Fruit fly (Drosophila melanogaster) whole organism, embryonic: ENCODE results near the gene CG43179.
A peak's percentile ranks its signal among the peaks of the same experiment; 100 is the strongest.

ENCODE experiments used
- Bdp1 ChIP-seq: fragments of 200-800 bp; sonication (Bioruptor generic); optimal IDR thresholded peaks from 3 replicates; lab custom pipeline; 2016; ENCODE audit warnings: missing biosample characterization, missing genetic modification characterization
- CG12104 ChIP-seq: fragments of 200-800 bp; sonication (Bioruptor generic); optimal IDR thresholded peaks from 3 replicates; lab custom pipeline; 2016; ENCODE audit warnings: missing biosample characterization, missing genetic modification characterization
- CG12155 ChIP-seq: fragments of 200-800 bp; sonication (Bioruptor generic); optimal IDR thresholded peaks from 3 replicates; lab custom pipeline; 2016; ENCODE audit warnings: missing biosample characterization, missing genetic modification characterization
- CG13287 ChIP-seq: fragments of 200-800 bp; sonication (Bioruptor generic); IDR thresholded peaks from 2 replicates; pipeline ENCODE4 v1.3.6; 2022; ENCODE audit warnings: missing biosample characterization, missing genetic modification characterization; ENCODE audit not compliant: partially characterized antibody
- CG15011 ChIP-seq: fragments of 200-800 bp; sonication (Bioruptor generic); optimal IDR thresholded peaks from 3 replicates; lab custom pipeline; 2018; ENCODE audit warnings: missing biosample characterization, mild to moderate bottlenecking, missing genetic modification characterization
- CG15601 ChIP-seq: fragments of 200-800 bp; sonication (Bioruptor generic); optimal IDR thresholded peaks from 3 replicates; lab custom pipeline; 2019; ENCODE audit warnings: missing biosample characterization, mild to moderate bottlenecking, missing genetic modification characterization, moderate library complexity
- CG17359 ChIP-seq: fragments of 200-800 bp; sonication (Bioruptor generic); optimal IDR thresholded peaks from 3 replicates; lab custom pipeline; 2018; ENCODE audit warnings: missing biosample characterization, mild to moderate bottlenecking, missing genetic modification characterization, moderate library complexity
- CG2129 ChIP-seq: fragments of 200-800 bp; sonication (Bioruptor generic); IDR thresholded peaks from 2 replicates; pipeline ENCODE4 v1.3.6; 2022; ENCODE audit warnings: missing biosample characterization, missing genetic modification characterization; ENCODE audit not compliant: partially characterized antibody
- CG2202 ChIP-seq: fragments of 200-800 bp; sonication (Bioruptor generic); optimal IDR thresholded peaks from 2 replicates; lab custom pipeline; 2018; ENCODE audit warnings: missing biosample characterization, mild to moderate bottlenecking, missing genetic modification characterization
- CG30431 ChIP-seq: fragments of 200-800 bp; sonication (Bioruptor generic); optimal IDR thresholded peaks from 2 replicates; lab custom pipeline; 2017; ENCODE audit warnings: missing biosample characterization, missing genetic modification characterization
- CG3163 ChIP-seq: fragments of 200-800 bp; sonication (Bioruptor generic); optimal IDR thresholded peaks from 3 replicates; lab custom pipeline; 2016; ENCODE audit warnings: missing biosample characterization, missing genetic modification characterization
- CG32772 ChIP-seq: fragments of 200-800 bp; sonication (Bioruptor generic); IDR thresholded peaks from 2 replicates; pipeline ENCODE4 v1.3.6; 2022; ENCODE audit warnings: missing biosample characterization, missing genetic modification characterization
- CG3281 ChIP-seq: fragments of 200-800 bp; sonication (Bioruptor generic); optimal IDR thresholded peaks from 3 replicates; lab custom pipeline; 2017; ENCODE audit warnings: missing biosample characterization, mild to moderate bottlenecking, missing genetic modification characterization
- CG33213 ChIP-seq: fragments of 200-800 bp; sonication (Bioruptor generic); optimal IDR thresholded peaks from 3 replicates; lab custom pipeline; 2016; ENCODE audit warnings: missing biosample characterization, missing genetic modification characterization
- CG34224 ChIP-seq: fragments of 200-800 bp; sonication (Bioruptor generic); IDR thresholded peaks from 3 replicates; pipeline ENCODE4 v1.3.6; 2022; ENCODE audit warnings: missing biosample characterization, missing genetic modification characterization; ENCODE audit not compliant: partially characterized antibody
- CG7987 ChIP-seq: fragments of 200-800 bp; sonication (Bioruptor generic); optimal IDR thresholded peaks from 2 replicates; lab custom pipeline; 2018; ENCODE audit warnings: missing biosample characterization, mild to moderate bottlenecking, missing genetic modification characterization, moderate library complexity
- CHES-1-like ChIP-seq: fragments of 200-800 bp; sonication (Bioruptor generic); optimal IDR thresholded peaks from 2 replicates; lab custom pipeline; 2016; ENCODE audit warnings: missing biosample characterization, missing genetic modification characterization
- D19B ChIP-seq: fragments of 200-800 bp; sonication (Bioruptor generic); optimal IDR thresholded peaks from 2 replicates; lab custom pipeline; 2017; ENCODE audit warnings: missing biosample characterization, mild to moderate bottlenecking, missing genetic modification characterization
- Dip2 ChIP-seq: fragments of 200-800 bp; sonication (Bioruptor generic); IDR thresholded peaks from 2 replicates; pipeline ENCODE4 v1.3.6; 2022; ENCODE audit warnings: missing biosample characterization, missing genetic modification characterization
- E2f2 ChIP-seq: fragments of 200-800 bp; sonication (Bioruptor generic); IDR thresholded peaks from 2 replicates; pipeline ENCODE4 v1.3.6; 2022; ENCODE audit warnings: missing biosample characterization, missing genetic modification characterization
- Gug ChIP-seq: fragments of 200-800 bp; sonication (Bioruptor generic); IDR thresholded peaks from 4 replicates; pipeline ENCODE4 v1.3.6; 2022; ENCODE audit warnings: missing biosample characterization, missing genetic modification characterization
- HLH54F ChIP-seq: fragments of 200-800 bp; sonication (Bioruptor generic); optimal IDR thresholded peaks from 3 replicates; lab custom pipeline; 2016; ENCODE audit warnings: missing biosample characterization, missing genetic modification characterization
- HLHmδ ChIP-seq: fragments of 200-800 bp; sonication (Bioruptor generic); optimal IDR thresholded peaks from 2 replicates; lab custom pipeline; 2018; ENCODE audit warnings: missing biosample characterization, mild to moderate bottlenecking, missing genetic modification characterization, moderate library complexity
- Hr39 ChIP-seq: fragments of >200 bp; optimal IDR thresholded peaks from 2 replicates; lab custom pipeline; 2017
- NC2α ChIP-seq: fragments of 200-800 bp; sonication (Bioruptor generic); optimal IDR thresholded peaks from 2 replicates; lab custom pipeline; 2016; ENCODE audit warnings: missing biosample characterization, missing genetic modification characterization
- NK7.1 ChIP-seq: fragments of 200-800 bp; sonication (Bioruptor generic); optimal IDR thresholded peaks from 3 replicates; lab custom pipeline; 2016; ENCODE audit warnings: missing biosample characterization, missing genetic modification characterization
- Poxn ChIP-seq: fragments of 200-800 bp; sonication (Bioruptor generic); IDR thresholded peaks from 2 replicates; pipeline ENCODE4 v1.3.6; 2022; ENCODE audit warnings: missing biosample characterization, missing genetic modification characterization
- Rfx ChIP-seq: fragments of 200-800 bp; sonication (Bioruptor generic); IDR thresholded peaks from 2 replicates; pipeline ENCODE4 v1.3.6; 2022; ENCODE audit warnings: missing biosample characterization, missing genetic modification characterization
- Rx ChIP-seq: fragments of 200-800 bp; sonication (Bioruptor generic); IDR thresholded peaks from 2 replicates; pipeline ENCODE4 v1.3.6; 2022; ENCODE audit warnings: missing biosample characterization, missing genetic modification characterization
- Usf ChIP-seq: fragments of 200-800 bp; sonication (Bioruptor generic); optimal IDR thresholded peaks from 2 replicates; lab custom pipeline; 2017; ENCODE audit warnings: missing genotype, missing biosample characterization, missing genetic modification characterization
- ac ChIP-seq: fragments of 200-800 bp; sonication (Bioruptor generic); optimal IDR thresholded peaks from 3 replicates; lab custom pipeline; 2017; ENCODE audit warnings: missing biosample characterization, mild to moderate bottlenecking, missing genetic modification characterization
- cas ChIP-seq: fragments of 200-800 bp; sonication (Bioruptor generic); IDR thresholded peaks from 2 replicates; pipeline ENCODE4 v1.3.6; 2022; ENCODE audit warnings: missing biosample characterization, missing genetic modification characterization
- cato ChIP-seq: fragments of 200-800 bp; sonication (Bioruptor generic); optimal IDR thresholded peaks from 2 replicates; lab custom pipeline; 2016; ENCODE audit warnings: missing biosample characterization, missing genetic modification characterization, borderline replicate concordance
- caup ChIP-seq: fragments of 200-800 bp; sonication (Bioruptor generic); optimal IDR thresholded peaks from 3 replicates; lab custom pipeline; 2017; ENCODE audit warnings: missing biosample characterization, mild to moderate bottlenecking, missing genetic modification characterization, moderate library complexity; ENCODE audit not compliant: severe bottlenecking
- disco-r ChIP-seq: fragments of 200-800 bp; sonication (Bioruptor generic); optimal IDR thresholded peaks from 2 replicates; lab custom pipeline; 2016; ENCODE audit warnings: missing biosample characterization, missing genetic modification characterization
- esg ChIP-seq: fragments of 200-800 bp; sonication (Bioruptor generic); conservative IDR thresholded peaks from 2 replicates; pipeline ENCODE4 v1.3.6; 2022; ENCODE audit warnings: missing biosample characterization, missing genetic modification characterization
- fu2 ChIP-seq: fragments of 200-800 bp; sonication (Bioruptor generic); optimal IDR thresholded peaks from 2 replicates; lab custom pipeline; 2016; ENCODE audit warnings: missing biosample characterization, missing genetic modification characterization
- grau ChIP-seq: fragments of 200-800 bp; optimal IDR thresholded peaks from 3 replicates; lab custom pipeline; 2019; ENCODE audit warnings: missing biosample characterization, mild to moderate bottlenecking, missing genetic modification characterization, moderate library complexity
- lilli ChIP-seq: fragments of 200-800 bp; sonication (Bioruptor generic); optimal IDR thresholded peaks from 3 replicates; lab custom pipeline; 2016; ENCODE audit warnings: missing biosample characterization, missing genetic modification characterization
- nerfin-2 ChIP-seq: fragments of 200-800 bp; sonication (Bioruptor generic); IDR thresholded peaks from 2 replicates; pipeline ENCODE4 v1.3.6; 2022; ENCODE audit warnings: missing biosample characterization, missing genetic modification characterization; ENCODE audit not compliant: partially characterized antibody
- nom ChIP-seq: fragments of 200-800 bp; sonication (Bioruptor generic); optimal IDR thresholded peaks from 2 replicates; lab custom pipeline; 2017; ENCODE audit warnings: missing biosample characterization, missing genetic modification characterization, mild to moderate bottlenecking, moderate library complexity, missing genetic modification reagents
- pho ChIP-seq: fragments of 200-800 bp; sonication (Bioruptor generic); optimal IDR thresholded peaks from 2 replicates; lab custom pipeline; 2016; ENCODE audit warnings: missing biosample characterization, missing genetic modification characterization
- pros ChIP-seq: fragments of 200-800 bp; sonication (Bioruptor generic); optimal IDR thresholded peaks from 3 replicates; lab custom pipeline; 2019; ENCODE audit warnings: missing biosample characterization, mild to moderate bottlenecking, missing genetic modification characterization, moderate library complexity
- sim ChIP-seq: fragments of 200-800 bp; sonication (Bioruptor generic); IDR thresholded peaks from 2 replicates; pipeline ENCODE4 v1.3.6; 2022; ENCODE audit warnings: missing biosample characterization, missing genetic modification characterization
- so ChIP-seq: fragments of 200-800 bp; sonication (Bioruptor generic); IDR thresholded peaks from 3 replicates; pipeline ENCODE4 v1.3.6; 2022; ENCODE audit warnings: missing biosample characterization, missing genetic modification characterization
- trh ChIP-seq: fragments of 200-800 bp; sonication (Bioruptor generic); optimal IDR thresholded peaks from 2 replicates; lab custom pipeline; 2016; ENCODE audit warnings: missing biosample characterization, missing genetic modification characterization
- twi ChIP-seq: fragments of 200-800 bp; optimal IDR thresholded peaks from 2 replicates; lab custom pipeline; 2019; ENCODE audit warnings: missing biosample characterization, mild to moderate bottlenecking, missing genetic modification characterization, moderate library complexity
- unpg ChIP-seq: fragments of 200-800 bp; sonication (Bioruptor generic); optimal IDR thresholded peaks from 3 replicates; lab custom pipeline; 2018; ENCODE audit warnings: missing biosample characterization, mild to moderate bottlenecking, missing genetic modification characterization, moderate library complexity
- usp ChIP-seq: fragments of >200 bp; optimal IDR thresholded peaks from 2 replicates; lab custom pipeline; 2017; ENCODE audit warnings: missing biosample characterization, missing genetic modification characterization
- z ChIP-seq: fragments of 200-800 bp; sonication (Bioruptor generic); IDR thresholded peaks from 3 replicates; pipeline ENCODE4 v1.3.6; 2022; ENCODE audit warnings: missing biosample characterization, missing genetic modification characterization
- zf30C ChIP-seq: fragments of 200-800 bp; sonication (Bioruptor generic); optimal IDR thresholded peaks from 3 replicates; lab custom pipeline; 2018; ENCODE audit warnings: missing biosample characterization, mild to moderate bottlenecking, missing genetic modification characterization

Gene CG43179

dm6 chr3R:14279311-14279998 is 23.5 kb downstream of the CG43179 start (continued):
- TF ChIP-seq ac (no peak), CG3163 (GFP tag; lab: Kevin White, UChicago) (no peak), so (no peak), CG33213 (no peak), grau (tag; lab: Kevin White, UChicago) (peak; percentile 51), CG7987 (GFP tag; lab: Kevin White, UChicago) (no peak), fu2 (no peak), Poxn (GFP tag; lab: Robert Waterston, UW) (no peak), nom (GFP tag; lab: Kevin White, UChicago) (no peak), CG15601 (peak; percentile 17), zf30C (GFP tag; lab: Kevin White, UChicago) (peak; percentile 55), Usf (GFP tag; lab: Kevin White, UChicago) (no peak), usp (GFP tag; lab: Kevin White, UChicago) (no peak), CG12104 (no peak), CG12155 (GFP tag; lab: Kevin White, UChicago) (no peak), lilli (no peak), unpg (GFP tag; lab: Kevin White, UChicago) (peak; percentile 2), pho (GFP tag; lab: Kevin White, UChicago) (no peak), twi (no peak), cato (GFP tag; lab: Kevin White, UChicago) (no peak), CG30431 (GFP tag; lab: Kevin White, UChicago) (no peak), HLH54F (GFP tag; lab: Kevin White, UChicago) (no peak), CG13287 (GFP tag; lab: Robert Waterston, UW) (no peak), caup (GFP tag; lab: Kevin White, UChicago) (peak; percentile 13), sim (no peak), CHES-1-like (GFP tag; lab: Kevin White, UChicago) (no peak), z (GFP tag; lab: Robert Waterston, UW) (peak; percentile 55; the same call in 2 of the 3 replicates), Rfx (GFP tag; lab: Robert Waterston, UW) (no peak; the same call in 1 of the 2 replicates), NK7.1 (GFP tag; lab: Kevin White, UChicago) (no peak), CG2202 (tag; lab: Kevin White, UChicago) (no peak), Gug (GFP tag; lab: Robert Waterston, UW) (no peak), CG32772 (no peak), pros (GFP tag; lab: Kevin White, UChicago) (no peak), Hr39 (lab: Kevin White, UChicago) (no peak), nerfin-2 (GFP tag; lab: Robert Waterston, UW) (no peak), Dip2 (no peak), esg (peak; percentile 34; the same call in 1 of the 2 replicates), CG15011 (GFP tag; lab: Kevin White, UChicago) (no peak), E2f2 (GFP tag; lab: Robert Waterston, UW) (no peak), HLHmδ (GFP tag; lab: Kevin White, UChicago) (no peak), Rx (GFP tag; lab: Robert Waterston, UW) (no peak), CG17359 (tag; lab: Kevin White, UChicago) (peak; percentile 46), trh (GFP tag; lab: Kevin White, UChicago) (no peak), CG34224 (no peak), Bdp1 (GFP tag; lab: Kevin White, UChicago) (no peak), NC2α (GFP tag; lab: Kevin White, UChicago) (no peak), D19B (GFP tag; lab: Kevin White, UChicago) (no peak), disco-r (GFP tag; lab: Kevin White, UChicago) (no peak), CG2129 (no peak), CG3281 (GFP tag; lab: Kevin White, UChicago) (peak; percentile 50), cas (GFP tag; lab: Robert Waterston, UW) (no peak)
